Fruit fly (Drosophila melanogaster): ENCODE measurements around the gene CG6428.
A peak's percentile ranks its signal among the peaks of the same experiment; 100 is the strongest.

CG6428 gene

DNA sequence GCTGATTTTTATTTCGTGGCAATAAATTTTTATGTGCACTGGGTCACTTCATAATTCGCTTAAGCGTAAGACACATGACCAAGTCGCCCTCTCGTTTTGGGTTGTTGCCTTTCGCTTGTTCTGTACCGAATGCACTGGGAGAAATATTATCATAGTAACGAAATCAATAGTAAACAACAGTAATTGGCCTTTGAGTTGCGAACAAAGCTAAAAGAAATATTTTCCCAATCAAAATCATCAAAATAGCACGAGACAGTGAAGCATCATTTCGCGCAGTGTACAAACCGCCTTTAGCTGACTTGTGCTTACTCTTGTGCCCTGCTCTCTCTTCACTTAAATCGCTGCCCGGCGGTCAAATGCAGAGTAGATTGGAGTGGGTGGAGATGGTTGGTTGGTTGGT is 42.4 kb upstream of the CG6428 start (continued):
- TF ChIP-seq Eip93F (GFP tag; optimal IDR thresholded peaks at IDR 0.05) = no peak
- no peak for TF ChIP-seq spab (GFP tag; optimal IDR thresholded peaks at IDR 0.05)
- TF ChIP-seq Hr4 (GFP tag; optimal IDR thresholded peaks at IDR 0.05) = no peak
- no peak for TF ChIP-seq Hr38 (GFP tag; optimal IDR thresholded peaks at IDR 0.05)
- TF ChIP-seq achi (GFP tag; optimal IDR thresholded peaks at IDR 0.05) = peak; percentile 40
- TF ChIP-seq CG34406 (GFP tag; optimal IDR thresholded peaks at IDR 0.05) = peak; percentile 31
- peak; percentile 57 for TF ChIP-seq CG31627 (GFP tag; optimal IDR thresholded peaks at IDR 0.05)
- TF ChIP-seq net (GFP tag; optimal IDR thresholded peaks at IDR 0.05) = no peak
- no peak for TF ChIP-seq CG15336 (GFP tag; IDR thresholded peaks at IDR 0.05)
- peak; percentile 2 for TF ChIP-seq CG6808 (GFP tag; optimal IDR thresholded peaks at IDR 0.05)
- no peak for TF ChIP-seq dac (GFP tag; optimal IDR thresholded peaks at IDR 0.05)
- TF ChIP-seq CG10669 (GFP tag; optimal IDR thresholded peaks at IDR 0.05) = peak; percentile 39
- peak; percentile 64 for TF ChIP-seq Sox102F (GFP tag; optimal IDR thresholded peaks at IDR 0.05)
- no peak for TF ChIP-seq CG4318 (GFP tag; optimal IDR thresholded peaks at IDR 0.05)
- 0 out of 3 replicates have a peak, but pooled peaks have one; percentile 44 for TF ChIP-seq CG6163 (GFP tag; IDR thresholded peaks at IDR 0.05)
- TF ChIP-seq svp (GFP tag) = peak; percentile 72
- TF ChIP-seq CG1621 (tag; optimal IDR thresholded peaks at IDR 0.05) = no peak
- TF ChIP-seq Sox15 (GFP tag; optimal IDR thresholded peaks at IDR 0.05) = no peak
- TF ChIP-seq Blimp-1 (GFP tag; optimal IDR thresholded peaks at IDR 0.05) = peak; percentile 24
- TF ChIP-seq Gug (GFP tag; IDR thresholded peaks at IDR 0.05) = no peak
- no peak for TF ChIP-seq CG6854 (GFP tag; optimal IDR thresholded peaks at IDR 0.05)

DNA sequence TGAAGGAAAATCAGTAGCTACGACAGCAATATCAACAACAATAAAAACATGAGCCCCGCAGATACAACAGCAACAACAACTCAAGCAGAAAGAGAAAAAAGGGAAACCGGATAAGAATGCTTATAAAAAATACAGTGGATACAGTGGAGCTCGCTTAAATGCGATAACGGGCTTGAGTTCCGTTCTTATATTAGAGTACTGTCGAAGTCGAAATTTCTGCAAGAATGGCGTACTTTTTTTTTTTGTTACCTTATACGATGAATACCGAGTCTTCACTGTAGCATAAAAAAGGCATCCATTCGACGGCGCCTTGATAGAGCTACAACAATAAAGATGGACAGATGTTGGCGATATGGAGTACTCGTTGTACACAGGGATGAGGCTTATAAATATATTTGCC is 41.7 kb upstream of the CG6428 start:
- TF ChIP-seq svp (GFP tag) (peak; percentile 77), Sox14 (GFP tag; optimal IDR thresholded peaks at IDR 0.05) (peak; percentile 57), ss (GFP tag; optimal IDR thresholded peaks at IDR 0.05) (peak; percentile 58 to 80), spab (GFP tag; optimal IDR thresholded peaks at IDR 0.05) (peak; percentile 60), Eip93F (GFP tag; optimal IDR thresholded peaks at IDR 0.05) (no peak), CG10669 (GFP tag; optimal IDR thresholded peaks at IDR 0.05) (peak; percentile 72), Met (GFP tag; optimal IDR thresholded peaks at IDR 0.05) (peak; percentile 65), Hr39 (GFP tag; optimal IDR thresholded peaks at IDR 0.05) (peak; percentile 77), CG34406 (GFP tag; optimal IDR thresholded peaks at IDR 0.05) (peak; percentile 33), CG1621 (tag; optimal IDR thresholded peaks at IDR 0.05) (peak; percentile 49), dsx (GFP tag; optimal IDR thresholded peaks at IDR 0.05; ENCODE audit: poor library complexity, severe bottlenecking) (peak; percentile 53), Lpt (GFP tag; optimal IDR thresholded peaks at IDR 0.05) (no peak), fd85E (GFP tag; optimal IDR thresholded peaks at IDR 0.05) (no peak), Gug (GFP tag; IDR thresholded peaks at IDR 0.05) (no peak), Ets96B (tag; optimal IDR thresholded peaks at IDR 0.05) (peak; percentile 62), CG6792 (GFP tag; optimal IDR thresholded peaks at IDR 0.05) (peak; percentile 66), topi (GFP tag; optimal IDR thresholded peaks at IDR 0.05) (peak; percentile 71), dac (GFP tag; optimal IDR thresholded peaks at IDR 0.05) (no peak), Blimp-1 (GFP tag; optimal IDR thresholded peaks at IDR 0.05) (no peak), net (GFP tag; optimal IDR thresholded peaks at IDR 0.05) (peak; percentile 17), salr (GFP tag; optimal IDR thresholded peaks at IDR 0.05) (no peak), achi (GFP tag; optimal IDR thresholded peaks at IDR 0.05) (peak; percentile 53), CG7368 (GFP tag; optimal IDR thresholded peaks at IDR 0.05) (peak; percentile 74), acj6 (GFP tag; optimal IDR thresholded peaks at IDR 0.05) (peak; percentile 67), CG11294 (GFP tag; IDR thresholded peaks at IDR 0.05) (no peak), OdsH (GFP tag; optimal IDR thresholded peaks at IDR 0.05) (peak; percentile 61), CG32006 (GFP tag; optimal IDR thresholded peaks at IDR 0.05) (peak; percentile 18), CG6163 (GFP tag; IDR thresholded peaks at IDR 0.05) (peak; percentile 84), CG31627 (GFP tag; optimal IDR thresholded peaks at IDR 0.05) (peak; percentile 71), CG11762 (GFP tag; optimal IDR thresholded peaks at IDR 0.05; ENCODE audit: insufficient read depth) (peak; percentile 41), CG6854 (GFP tag; optimal IDR thresholded peaks at IDR 0.05) (no peak), cyc (GFP tag; optimal IDR thresholded peaks at IDR 0.05) (peak; percentile 77), Sox102F (GFP tag; optimal IDR thresholded peaks at IDR 0.05) (peak; percentile 73), CG6808 (GFP tag; optimal IDR thresholded peaks at IDR 0.05) (peak; percentile 49), CG8632 (GFP tag; optimal IDR thresholded peaks at IDR 0.05) (peak; percentile 55), fd59A (GFP tag; optimal IDR thresholded peaks at IDR 0.05) (peak; percentile 49), eg (GFP tag; IDR thresholded peaks at IDR 0.05) (0 out of 3 replicates have a peak, but pooled peaks have one; percentile 31), Smox (GFP tag; optimal IDR thresholded peaks at IDR 0.05) (peak; percentile 63), CG3032 (tag; optimal IDR thresholded peaks at IDR 0.05) (peak; percentile 66), Hr38 (GFP tag; optimal IDR thresholded peaks at IDR 0.05) (no peak), Ets21C (GFP tag; optimal IDR thresholded peaks at IDR 0.05) (peak; percentile 56), pdm3 (GFP tag; optimal IDR thresholded peaks at IDR 0.05) (peak; percentile 66), CG6276 (GFP tag; optimal IDR thresholded peaks at IDR 0.05) (no peak)
